Worm (Caenorhabditis elegans) whole organism, late embryonic: Measurements from ENCODE around the gene unc-33.

Experiments used
- K02D7.2 ChIP-seq: sonication (generic microtip); optimal IDR thresholded peaks from 2 replicates; lab custom pipeline; 2017; ENCODE audit warnings: mild to moderate bottlenecking, missing genetic modification characterization, missing compliant biosample characterization
- K09A11.1 ChIP-seq: sonication (generic microtip); optimal IDR thresholded peaks from 2 replicates; lab custom pipeline; 2017; ENCODE audit warnings: antibody characterized with exemption, mild to moderate bottlenecking, missing genetic modification characterization, missing compliant biosample characterization; ENCODE audit not compliant: insufficient read depth
- T23F11.4 ChIP-seq: fragments of 200-800 bp; sonication (Bioruptor generic); optimal IDR thresholded peaks from 2 replicates; lab custom pipeline; 2018; ENCODE audit warnings: mild to moderate bottlenecking, missing genetic modification characterization, missing compliant biosample characterization
- ahr-1 ChIP-seq: sonication (generic microtip); optimal IDR thresholded peaks from 2 replicates; lab custom pipeline; 2016; ENCODE audit warnings: missing genetic modification characterization, missing compliant biosample characterization
- ceh-2 ChIP-seq: sonication (generic microtip); optimal IDR thresholded peaks from 2 replicates; lab custom pipeline; 2016; ENCODE audit warnings: missing genotype, missing genetic modification characterization, missing compliant biosample characterization
- ceh-22 ChIP-seq: sonication (generic microtip); optimal IDR thresholded peaks from 2 replicates; lab custom pipeline; 2017; ENCODE audit warnings: missing biosample characterization, missing genetic modification characterization
- ceh-34 ChIP-seq: sonication (generic microtip); optimal IDR thresholded peaks from 2 replicates; lab custom pipeline; 2016; ENCODE audit warnings: mild to moderate bottlenecking, missing genetic modification characterization, missing compliant biosample characterization
- ceh-9 ChIP-seq: sonication (generic microtip); optimal IDR thresholded peaks from 2 replicates; lab custom pipeline; 2016; ENCODE audit warnings: mild to moderate bottlenecking, missing genetic modification characterization, inconsistent platforms, missing compliant biosample characterization
- che-1 ChIP-seq: sonication (generic microtip); optimal IDR thresholded peaks from 2 replicates; lab custom pipeline; 2016; ENCODE audit warnings: mild to moderate bottlenecking, missing genetic modification characterization, missing compliant biosample characterization
- dmd-4 ChIP-seq: sonication (generic microtip); optimal IDR thresholded peaks from 2 replicates; lab custom pipeline; 2016; ENCODE audit warnings: borderline replicate concordance, missing genetic modification characterization, missing compliant biosample characterization
- elt-4 ChIP-seq: sonication (generic microtip); optimal IDR thresholded peaks from 2 replicates; lab custom pipeline; 2016; ENCODE audit warnings: missing genetic modification characterization, missing compliant biosample characterization
- eyg-1 ChIP-seq: sonication (generic microtip); optimal IDR thresholded peaks from 2 replicates; lab custom pipeline; 2016; ENCODE audit warnings: missing genotype, missing genetic modification characterization, missing compliant biosample characterization
- hlh-13 ChIP-seq: fragments of 200-800 bp; sonication (Bioruptor generic); optimal IDR thresholded peaks from 2 replicates; lab custom pipeline; 2018; ENCODE audit warnings: mild to moderate bottlenecking, missing genetic modification characterization, missing compliant biosample characterization
- hlh-15 ChIP-seq: sonication (generic microtip); optimal IDR thresholded peaks from 2 replicates; lab custom pipeline; 2016; ENCODE audit warnings: missing genetic modification characterization, missing compliant biosample characterization
- hlh-30 ChIP-seq: sonication (generic microtip); optimal IDR thresholded peaks from 2 replicates; lab custom pipeline; 2017; ENCODE audit warnings: antibody characterized with exemption, missing genetic modification characterization, missing compliant biosample characterization; ENCODE audit not compliant: insufficient read depth
- hlh-6 ChIP-seq: sonication (generic microtip); optimal IDR thresholded peaks from 2 replicates; lab custom pipeline; 2016; ENCODE audit warnings: missing genotype, missing genetic modification characterization, missing compliant biosample characterization
- hlh-8 ChIP-seq: sonication (generic microtip); optimal IDR thresholded peaks from 2 replicates; lab custom pipeline; 2016; ENCODE audit warnings: missing genotype, missing genetic modification characterization, missing compliant biosample characterization
- lin-11 ChIP-seq: fragments of 200-800 bp; sonication (Bioruptor generic); optimal IDR thresholded peaks from 2 replicates; lab custom pipeline; 2018; ENCODE audit warnings: mild to moderate bottlenecking, missing genetic modification characterization, missing compliant biosample characterization
- nhr-11 ChIP-seq: fragments of 150-350 bp; optimal IDR thresholded peaks from 2 replicates; lab custom pipeline; 2014; ENCODE audit warnings: missing biosample characterization, missing genetic modification characterization
- nhr-232 ChIP-seq: sonication (generic microtip); optimal IDR thresholded peaks from 2 replicates; lab custom pipeline; 2016; ENCODE audit warnings: missing genetic modification characterization, missing compliant biosample characterization
- npax-4 ChIP-seq: sonication (generic microtip); optimal IDR thresholded peaks from 2 replicates; lab custom pipeline; 2016; ENCODE audit warnings: missing genetic modification characterization, missing compliant biosample characterization
- pag-3 ChIP-seq: sonication (generic microtip); optimal IDR thresholded peaks from 2 replicates; lab custom pipeline; 2016; ENCODE audit warnings: missing compliant biosample characterization, missing genetic modification characterization, borderline replicate concordance
- pros-1 ChIP-seq: fragments of 150-350 bp; optimal IDR thresholded peaks from 2 replicates; lab custom pipeline; 2014; ENCODE audit warnings: missing biosample characterization, missing genetic modification reagents, missing genetic modification characterization
- rnt-1 ChIP-seq: sonication (generic microtip); optimal IDR thresholded peaks from 2 replicates; lab custom pipeline; 2016; ENCODE audit warnings: missing genetic modification characterization, missing compliant biosample characterization
- sox-2 ChIP-seq: fragments of 200-800 bp; sonication (Bioruptor generic); IDR thresholded peaks from 2 replicates; pipeline ENCODE4 v1.3.6; 2022; ENCODE audit warnings: missing genetic modification reagents, missing genetic modification characterization, missing compliant biosample characterization
- sox-4 ChIP-seq: sonication (generic microtip); optimal IDR thresholded peaks from 2 replicates; lab custom pipeline; 2017; ENCODE audit warnings: mild to moderate bottlenecking, missing genetic modification characterization, inconsistent platforms, missing compliant biosample characterization
- tbx-7 ChIP-seq: sonication (generic microtip); optimal IDR thresholded peaks from 2 replicates; lab custom pipeline; 2016; ENCODE audit warnings: missing genotype, missing genetic modification characterization, missing compliant biosample characterization
- unc-3 ChIP-seq, 2 experiments: fragments of 200-800 bp in 1 of 2; sonication (Bioruptor generic) in 1 of 2; sonication (generic microtip) in 1 of 2; conservative IDR thresholded peaks in 1 of 2; optimal IDR thresholded peaks in 1 of 2; 2 replicates each; pipeline versions ENCODE4 v1.3.6 to Lab custom; 2016 to 2022; ENCODE audit warnings: missing compliant biosample characterization in 2 of 2, missing genetic modification characterization in 2 of 2, missing genetic modification reagents in 1 of 2
- unc-55 ChIP-seq: sonication (generic microtip); optimal IDR thresholded peaks from 2 replicates; lab custom pipeline; 2017; ENCODE audit warnings: missing biosample characterization, missing genetic modification reagents, missing genetic modification characterization
- unc-86 ChIP-seq: sonication (generic microtip); optimal IDR thresholded peaks from 2 replicates; lab custom pipeline; 2016; ENCODE audit warnings: missing genetic modification characterization, missing compliant biosample characterization
- zip-5 ChIP-seq: sonication (generic microtip); optimal IDR thresholded peaks from 2 replicates; lab custom pipeline; 2016; ENCODE audit warnings: missing genetic modification characterization, missing compliant biosample characterization
- ztf-16 ChIP-seq: sonication (generic microtip); optimal IDR thresholded peaks from 2 replicates; lab custom pipeline; 2017; ENCODE audit warnings: missing genetic modification characterization, missing compliant biosample characterization

Gene unc-33

ce11 chrIV:3552933-3553332 lies 36.2 kb downstream of the unc-33 start:
- TF ChIP-seq sox-2 (GFP tag; lab: Robert Waterston, UW): no peak
- no peak for TF ChIP-seq hlh-15 (tag; lab: Kevin White, UChicago)
- TF ChIP-seq, all 69 proteins: peak for 0

- TF ChIP-seq rnt-1 (no peak), nhr-232 (no peak), K02D7.2 (tag; lab: Kevin White, UChicago) (no peak), elt-4 (tag; lab: Kevin White, UChicago) (no peak), tbx-7 (no peak), ceh-9 (tag; lab: Kevin White, UChicago) (no peak), zip-5 (tag; lab: Kevin White, UChicago) (no peak), ztf-16 (tag; lab: Kevin White, UChicago) (no peak), dmd-4 (tag; lab: Kevin White, UChicago) (no peak)
These were observed 40.6 kb downstream of the unc-33 start, which contains the start of gene osm-9 for ce11 chrIV:3557331-3557730. osm-9 (minus strand) TSS chrIV:3557431.

ce11 chrIV:3559201-3559600 lies 42.5 kb downstream of the unc-33 start:
- TF ChIP-seq ceh-2: no peak
- TF ChIP-seq nhr-11 (tag; lab: Kevin White, UChicago): no peak
- TF ChIP-seq pag-3: no peak
- no peak for TF ChIP-seq ahr-1 (tag; lab: Kevin White, UChicago)
- no peak for TF ChIP-seq ceh-34 (tag; lab: Kevin White, UChicago)
- TF ChIP-seq sox-4 (tag; lab: Kevin White, UChicago): no peak
- TF ChIP-seq unc-86 (tag; lab: Kevin White, UChicago): no peak
- no peak for TF ChIP-seq unc-55 (GFP tag; lab: Kevin White, UChicago)
- no peak for TF ChIP-seq hlh-30 (tag; lab: Kevin White, UChicago)
- no peak for TF ChIP-seq che-1 (tag; lab: Kevin White, UChicago)
- TF ChIP-seq hlh-6 (tag; lab: Kevin White, UChicago): no peak
- no peak for TF ChIP-seq npax-4 (tag; lab: Kevin White, UChicago)
- no peak for TF ChIP-seq dmd-4 (tag; lab: Kevin White, UChicago)
- no peak for TF ChIP-seq lin-11 (tag; lab: Kevin White, UChicago)
- TF ChIP-seq hlh-13 (GFP tag; lab: Kevin White, UChicago): no peak
- TF ChIP-seq pros-1 (tag; lab: Kevin White, UChicago): no peak
- no peak for TF ChIP-seq unc-3 (GFP tag; conservative IDR thresholded peaks at IDR 0.05; lab: Robert Waterston, UW)
- TF ChIP-seq unc-3 (tag; optimal IDR thresholded peaks at IDR 0.05; lab: Kevin White, UChicago): no peak
- no peak for TF ChIP-seq hlh-8 (tag; lab: Kevin White, UChicago)
- no peak for TF ChIP-seq K09A11.1 (tag; lab: Kevin White, UChicago)

DNA sequence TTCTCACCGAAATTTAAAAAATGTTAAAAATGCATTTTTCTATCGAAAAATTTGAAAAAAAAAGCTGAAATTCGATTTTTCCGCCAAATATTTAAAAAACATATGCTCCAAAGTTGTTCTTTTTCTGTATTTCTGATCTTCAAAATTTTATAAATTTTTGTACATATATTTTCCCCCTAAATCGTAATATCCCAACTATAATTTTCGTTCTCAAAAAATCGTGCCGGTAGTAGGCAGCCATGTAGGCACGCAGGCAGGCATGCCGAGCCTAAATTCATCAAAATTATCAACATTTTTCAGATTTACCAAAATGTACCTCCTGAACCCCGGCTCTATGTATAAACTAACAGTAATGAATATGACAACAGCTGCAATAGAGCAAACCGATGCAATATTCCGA lies 48.2 kb downstream of the unc-33 start, which contains the start of gene sre-5:
Gene sre-5 (plus strand): TSS at position 301 of the 400 bp plus-strand sequence.
- TF ChIP-seq pag-3 (no peak), che-1 (tag; lab: Kevin White, UChicago) (no peak), unc-3 (GFP tag; conservative IDR thresholded peaks at IDR 0.05; lab: Robert Waterston, UW) (no peak), unc-3 (tag; optimal IDR thresholded peaks at IDR 0.05; lab: Kevin White, UChicago) (no peak), T23F11.4 (no peak), eyg-1 (tag; lab: Kevin White, UChicago) (no peak), ceh-22 (tag; lab: Kevin White, UChicago) (no peak)

- no peak for TF ChIP-seq ceh-34 (tag; lab: Kevin White, UChicago)
- TF ChIP-seq zip-5 (tag; lab: Kevin White, UChicago): no peak
These were observed 51.9 kb downstream of the unc-33 start, which contains the start of gene otpl-1 for ce11 chrIV:3568608-3569007. otpl-1 (plus strand) TSS chrIV:3568979.
